Fruit fly (Drosophila melanogaster) whole organism, pupa: Measurements from ENCODE around the gene CG43401.

Experiments
- CG15710 ChIP-seq: fragments of 200-800 bp; sonication (Bioruptor generic); optimal IDR thresholded peaks from 2 replicates; lab custom pipeline; 2018; ENCODE audit warnings: missing biosample characterization, mild to moderate bottlenecking, missing genetic modification characterization, moderate library complexity
- CG34367 ChIP-seq: fragments of 200-800 bp; sonication (Bioruptor generic); optimal IDR thresholded peaks from 2 replicates; lab custom pipeline; 2018; ENCODE audit warnings: missing biosample characterization, mild to moderate bottlenecking, missing genetic modification characterization
- CG4496 ChIP-seq: fragments of 200-800 bp; sonication (Bioruptor generic); IDR thresholded peaks from 3 replicates; pipeline ENCODE4 v1.3.6; 2022; ENCODE audit warnings: missing biosample characterization, missing genetic modification characterization
- CG9948 ChIP-seq: fragments of 200-800 bp; sonication (Bioruptor generic); optimal IDR thresholded peaks from 2 replicates; lab custom pipeline; 2018; ENCODE audit warnings: missing biosample characterization, mild to moderate bottlenecking, missing genetic modification characterization, moderate library complexity
- EcR ChIP-seq: fragments of 200-800 bp; sonication (Bioruptor generic); optimal IDR thresholded peaks from 3 replicates; lab custom pipeline; 2019; ENCODE audit warnings: missing biosample characterization, missing genetic modification characterization, mild to moderate bottlenecking, moderate library complexity, missing genetic modification reagents
- Pif1B ChIP-seq: fragments of 200-800 bp; sonication (Bioruptor generic); optimal IDR thresholded peaks from 3 replicates; lab custom pipeline; 2016; ENCODE audit warnings: missing biosample characterization, missing genetic modification characterization
- fd96Ca ChIP-seq: fragments of 200-800 bp; sonication (Bioruptor generic); IDR thresholded peaks from 3 replicates; pipeline ENCODE4 v1.3.6; 2022; ENCODE audit warnings: missing biosample characterization, missing genetic modification characterization

DNA sequence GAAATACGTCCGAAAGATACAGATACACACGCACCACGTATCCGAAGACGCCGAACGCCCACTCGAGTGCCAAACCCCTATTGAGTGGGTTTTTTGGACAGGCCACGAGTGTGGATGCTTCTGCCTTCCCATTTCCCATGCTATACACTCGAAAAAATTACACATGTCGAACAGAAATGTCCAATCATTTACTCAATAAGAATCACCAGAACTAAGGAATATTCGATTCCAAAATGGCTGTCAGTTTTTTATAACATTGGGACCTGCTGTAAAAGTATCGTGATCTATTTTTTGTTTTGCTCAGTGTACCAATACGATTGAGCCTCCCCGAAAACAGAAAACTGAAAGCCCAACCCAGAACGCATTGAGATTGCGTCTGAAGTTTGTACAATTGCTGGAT lies 5.5 kb upstream of the CG43401 start:
- TF ChIP-seq CG9948 (peak; percentile 56), Pif1B (GFP tag; lab: Kevin White, UChicago) (peak; percentile 28), CG4496 (GFP tag; lab: Robert Waterston, UW) (peak; percentile 67; the same call in 2 of the 3 replicates), EcR (GFP tag; lab: Kevin White, UChicago) (no peak), fd96Ca (GFP tag; lab: Robert Waterston, UW) (peak; percentile 45; the same call in 1 of the 3 replicates), CG34367 (tag; lab: Kevin White, UChicago) (peak; percentile 47), CG15710 (tag; lab: Kevin White, UChicago) (peak; percentile 28)
